Fruit fly (Drosophila melanogaster): ENCODE results near the gene CG31287.

DNA sequence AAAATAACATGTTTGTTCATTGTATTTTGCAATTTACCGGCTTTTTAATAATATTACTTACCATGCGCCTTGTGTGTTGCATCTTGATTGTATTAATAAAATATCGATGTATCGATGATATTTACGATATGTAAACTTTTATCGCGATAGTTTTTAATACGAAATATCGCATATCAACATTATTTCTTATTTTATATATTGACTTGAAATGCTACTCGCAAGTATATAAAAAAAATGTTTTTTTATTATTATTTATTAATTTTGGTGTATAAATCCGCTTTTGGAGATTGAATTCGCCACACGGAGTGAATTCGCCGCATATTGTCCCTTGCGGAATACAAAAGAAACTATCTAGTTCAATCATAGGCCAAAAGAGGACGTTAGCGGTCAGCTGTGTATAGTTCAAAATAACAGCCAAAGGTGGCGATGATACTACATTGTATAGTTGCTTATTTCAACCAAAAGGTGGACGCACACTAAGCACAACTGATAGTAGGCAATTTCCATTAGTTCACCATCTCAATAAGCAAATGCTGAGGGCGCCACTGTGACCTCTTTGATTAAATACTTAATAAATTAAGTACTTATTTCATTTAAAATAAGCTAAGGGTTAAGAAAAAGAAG lies 2.1 kb downstream of the CG31287 start, which contains the start of gene mtSSB:
- TF ChIP-seq Mnt (GFP tag; optimal IDR thresholded peaks at IDR 0.05) (peak; percentile 88), CG5204 (GFP tag; optimal IDR thresholded peaks at IDR 0.05) (peak; percentile 86), cic (GFP tag; optimal IDR thresholded peaks at IDR 0.05) (peak; percentile 73), Crg-1 (GFP tag; optimal IDR thresholded peaks at IDR 0.05) (peak; percentile 90), Clk (GFP tag; optimal IDR thresholded peaks at IDR 0.05) (peak; percentile 5)
